ENCODE assay signal across 1 fruit fly cellular context in genomic region chr2L:13056022-13056421, dm6.
TF ChIP-seq lines count a peak whose summit lies in the region.

No protein-coding gene starts in this region.

TF ChIP-seq in whole organism, embryonic, 481 proteins besides CTCF, POLR2A, EP300 and RAD21 (continued from another document):
- TF ChIP-seq pan (optimal IDR thresholded peaks at IDR 0.05; lab: Kevin White, UChicago) (no peak), pan (GFP tag; optimal IDR thresholded peaks at IDR 0.05 in 1 of 2, IDR thresholded peaks at IDR 0.05 in 1 of 2) (no peak), Dfd (GFP tag; optimal IDR thresholded peaks at IDR 0.05; lab: Kevin White, UChicago) (no peak), CG31441 (GFP tag; IDR thresholded peaks at IDR 0.05; lab: Robert Waterston, UW) (peak; percentile 34; the same call in 1 of the 2 replicates), CG10979 (tag; optimal IDR thresholded peaks at IDR 0.05; lab: Kevin White, UChicago) (no peak), Gug (GFP tag; IDR thresholded peaks at IDR 0.05; lab: Robert Waterston, UW) (no peak), Asciz (GFP tag; optimal IDR thresholded peaks at IDR 0.05; lab: Kevin White, UChicago) (peak; percentile 17), CG17328 (GFP tag; IDR thresholded peaks at IDR 0.05; lab: Robert Waterston, UW) (no peak), Xrp1 (GFP tag; IDR thresholded peaks at IDR 0.05; lab: Robert Waterston, UW) (peak; percentile 33; the same call in 1 of the 2 replicates), nmo (GFP tag; optimal IDR thresholded peaks at IDR 0.05; lab: Kevin White, UChicago) (peak; percentile 9), z (GFP tag; IDR thresholded peaks at IDR 0.05; lab: Robert Waterston, UW) (no peak), Dp (GFP tag; optimal IDR thresholded peaks at IDR 0.05; lab: Kevin White, UChicago) (no peak), CG5245 (GFP tag; optimal IDR thresholded peaks at IDR 0.05; lab: Kevin White, UChicago) (no peak), CG32767 (GFP tag; IDR thresholded peaks at IDR 0.05; lab: Robert Waterston, UW) (no peak), CG7928 (GFP tag; optimal IDR thresholded peaks at IDR 0.05; lab: Kevin White, UChicago) (no peak), CG13424 (tag; optimal IDR thresholded peaks at IDR 0.05; lab: Kevin White, UChicago) (peak; percentile 1), BtbVII (GFP tag; optimal IDR thresholded peaks at IDR 0.05; lab: Kevin White, UChicago) (no peak), crol (GFP tag; IDR thresholded peaks at IDR 0.05; lab: Robert Waterston, UW) (no peak), cad (GFP tag; optimal IDR thresholded peaks at IDR 0.05; lab: Kevin White, UChicago) (no peak), dpn (GFP tag; optimal IDR thresholded peaks at IDR 0.05; lab: Kevin White, UChicago) (peak; percentile 11 to 22), CkIIα-i1 (GFP tag; IDR thresholded peaks at IDR 0.05; lab: Robert Waterston, UW) (no peak), CG8281 (tag; optimal IDR thresholded peaks at IDR 0.05; lab: Kevin White, UChicago) (no peak), CG17612 (GFP tag; IDR thresholded peaks at IDR 0.05; lab: Robert Waterston, UW) (no peak), Spps (tag; optimal IDR thresholded peaks at IDR 0.05; lab: Kevin White, UChicago) (no peak), CG18011 (GFP tag; optimal IDR thresholded peaks at IDR 0.05; lab: Kevin White, UChicago) (no peak), CG17568 (GFP tag; optimal IDR thresholded peaks at IDR 0.05; lab: Kevin White, UChicago) (no peak), CG34376 (GFP tag; optimal IDR thresholded peaks at IDR 0.05; lab: Kevin White, UChicago) (no peak), salm (tag; optimal IDR thresholded peaks at IDR 0.05; lab: Kevin White, UChicago) (no peak), CG6689 (GFP tag; IDR thresholded peaks at IDR 0.05; lab: Robert Waterston, UW) (no peak), CG14441 (GFP tag; IDR thresholded peaks at IDR 0.05; lab: Robert Waterston, UW) (no peak), Elba2 (GFP tag; optimal IDR thresholded peaks at IDR 0.05; lab: Kevin White, UChicago) (no peak), zen2 (GFP tag; IDR thresholded peaks at IDR 0.05; lab: Robert Waterston, UW; ENCODE audit: partially characterized antibody) (no peak), E2f2 (GFP tag; IDR thresholded peaks at IDR 0.05; lab: Robert Waterston, UW) (no peak), CG17186 (GFP tag; optimal IDR thresholded peaks at IDR 0.05; lab: Kevin White, UChicago) (no peak), ham (GFP tag; IDR thresholded peaks at IDR 0.05; lab: Robert Waterston, UW) (no peak), Mrtf (GFP tag; IDR thresholded peaks at IDR 0.05; lab: Robert Waterston, UW) (no peak), CG2120 (GFP tag; optimal IDR thresholded peaks at IDR 0.05; lab: Kevin White, UChicago) (no peak), aop (GFP tag; IDR thresholded peaks at IDR 0.05; lab: Robert Waterston, UW) (no peak), org-1 (GFP tag; optimal IDR thresholded peaks at IDR 0.05; lab: Kevin White, UChicago) (no peak), Hsf (GFP tag; optimal IDR thresholded peaks at IDR 0.05; lab: Kevin White, UChicago) (peak; percentile 41), jing (GFP tag; optimal IDR thresholded peaks at IDR 0.05; lab: Kevin White, UChicago) (no peak), cas (GFP tag; IDR thresholded peaks at IDR 0.05; lab: Robert Waterston, UW) (no peak), CG4360 (GFP tag; IDR thresholded peaks at IDR 0.05; lab: Robert Waterston, UW) (no peak), Lhr (GFP tag; optimal IDR thresholded peaks at IDR 0.05; lab: Kevin White, UChicago) (no peak), CG33213 (GFP tag; optimal IDR thresholded peaks at IDR 0.05; lab: Kevin White, UChicago) (no peak), Hand (GFP tag; optimal IDR thresholded peaks at IDR 0.05; lab: Kevin White, UChicago) (no peak), p53 (GFP tag; optimal IDR thresholded peaks at IDR 0.05; lab: Kevin White, UChicago) (no peak), MTF-1 (GFP tag; optimal IDR thresholded peaks at IDR 0.05; lab: Kevin White, UChicago; ENCODE audit: borderline replicate concordance) (no peak), rib (GFP tag; IDR thresholded peaks at IDR 0.05; lab: Robert Waterston, UW) (no peak), ATbp (GFP tag; optimal IDR thresholded peaks at IDR 0.05; lab: Kevin White, UChicago) (no peak), dan (GFP tag; IDR thresholded peaks at IDR 0.05; lab: Robert Waterston, UW) (no peak), CG13894 (tag; optimal IDR thresholded peaks at IDR 0.05; lab: Kevin White, UChicago) (no peak), Trl (optimal IDR thresholded peaks at IDR 0.05; lab: Kevin White, UChicago) (no peak), Trl (GFP tag; optimal IDR thresholded peaks at IDR 0.05; lab: Kevin White, UChicago) (no peak), CG6175 (GFP tag; IDR thresholded peaks at IDR 0.05; lab: Robert Waterston, UW) (no peak), CG10209 (GFP tag; optimal IDR thresholded peaks at IDR 0.05; lab: Kevin White, UChicago) (no peak), CG14965 (GFP tag; optimal IDR thresholded peaks at IDR 0.05; lab: Kevin White, UChicago; ENCODE audit: borderline replicate concordance) (no peak), caup (GFP tag; optimal IDR thresholded peaks at IDR 0.05; lab: Kevin White, UChicago; ENCODE audit: severe bottlenecking) (no peak), CG8089 (GFP tag; optimal IDR thresholded peaks at IDR 0.05; lab: Kevin White, UChicago) (no peak), Hmx (GFP tag; optimal IDR thresholded peaks at IDR 0.05; lab: Kevin White, UChicago) (no peak), H15 (GFP tag; IDR thresholded peaks at IDR 0.05; lab: Robert Waterston, UW) (0 out of 3 replicates have a peak, but pooled peaks have one; percentile 30), CG10565 (GFP tag; optimal IDR thresholded peaks at IDR 0.05; lab: Kevin White, UChicago) (no peak), Gsc (GFP tag; IDR thresholded peaks at IDR 0.05; lab: Robert Waterston, UW) (no peak), MESR4 (GFP tag; optimal IDR thresholded peaks at IDR 0.05; lab: Kevin White, UChicago) (no peak), lab (GFP tag; optimal IDR thresholded peaks at IDR 0.05; lab: Kevin White, UChicago) (peak; percentile 4), gsb-n (tag; optimal IDR thresholded peaks at IDR 0.05; lab: Kevin White, UChicago) (no peak), D19A (tag; optimal IDR thresholded peaks at IDR 0.05; lab: Kevin White, UChicago) (no peak), CG5953 (GFP tag; IDR thresholded peaks at IDR 0.05; lab: Robert Waterston, UW) (no peak), CG18476 (GFP tag; optimal IDR thresholded peaks at IDR 0.05; lab: Kevin White, UChicago) (no peak), gem (tag; optimal IDR thresholded peaks at IDR 0.05; lab: Kevin White, UChicago) (peak; percentile 57), pnt (GFP tag; optimal IDR thresholded peaks at IDR 0.05; lab: Kevin White, UChicago) (peak; percentile 4), CG7963 (GFP tag; IDR thresholded peaks at IDR 0.05; lab: Robert Waterston, UW; ENCODE audit: partially characterized antibody) (no peak), ftz-f1 (GFP tag; optimal IDR thresholded peaks at IDR 0.05; lab: Kevin White, UChicago) (no peak), pzg (GFP tag; optimal IDR thresholded peaks at IDR 0.05; lab: Kevin White, UChicago) (no peak), psq (GFP tag; optimal IDR thresholded peaks at IDR 0.05; lab: Kevin White, UChicago) (no peak), HLH54F (GFP tag; optimal IDR thresholded peaks at IDR 0.05; lab: Kevin White, UChicago) (no peak), Hmr (GFP tag; optimal IDR thresholded peaks at IDR 0.05; lab: Kevin White, UChicago) (no peak), ase (GFP tag; IDR thresholded peaks at IDR 0.05; lab: Robert Waterston, UW) (0 out of 3 replicates have a peak, but pooled peaks have one; percentile 9), CG4424 (GFP tag; optimal IDR thresholded peaks at IDR 0.05; lab: Kevin White, UChicago) (peak; percentile 19), CG7357 (GFP tag; IDR thresholded peaks at IDR 0.05; lab: Robert Waterston, UW) (no peak), CG12769 (tag; optimal IDR thresholded peaks at IDR 0.05; lab: Kevin White, UChicago) (no peak), nau (GFP tag; optimal IDR thresholded peaks at IDR 0.05; lab: Kevin White, UChicago) (no peak), Six4 (GFP tag; optimal IDR thresholded peaks at IDR 0.05; lab: Kevin White, UChicago) (no peak), Fer2 (tag; optimal IDR thresholded peaks at IDR 0.05; lab: Kevin White, UChicago) (no peak), kah (GFP tag; optimal IDR thresholded peaks at IDR 0.05; lab: Kevin White, UChicago) (no peak), CHES-1-like (GFP tag; optimal IDR thresholded peaks at IDR 0.05; lab: Kevin White, UChicago) (no peak), CG16779 (GFP tag; IDR thresholded peaks at IDR 0.05; lab: Robert Waterston, UW) (no peak), Dek (tag; optimal IDR thresholded peaks at IDR 0.05; lab: Kevin White, UChicago) (no peak), dmrt99B (tag; optimal IDR thresholded peaks at IDR 0.05; lab: Kevin White, UChicago) (peak; percentile 46), CG15514 (GFP tag; optimal IDR thresholded peaks at IDR 0.05; lab: Kevin White, UChicago) (no peak), tin (GFP tag; optimal IDR thresholded peaks at IDR 0.05; lab: Kevin White, UChicago) (no peak), Ravus (GFP tag; IDR thresholded peaks at IDR 0.05; lab: Robert Waterston, UW) (no peak), toy (GFP tag; IDR thresholded peaks at IDR 0.05; lab: Robert Waterston, UW) (no peak), stc (GFP tag; IDR thresholded peaks at IDR 0.05; lab: Robert Waterston, UW) (no peak), CG17912 (GFP tag; optimal IDR thresholded peaks at IDR 0.05; lab: Kevin White, UChicago) (no peak), hbn (GFP tag; IDR thresholded peaks at IDR 0.05; lab: Robert Waterston, UW; ENCODE audit: partially characterized antibody) (no peak), row (GFP tag; IDR thresholded peaks at IDR 0.05; lab: Robert Waterston, UW) (peak; percentile 37; the same call in 2 of the 3 replicates), CG3163 (GFP tag; optimal IDR thresholded peaks at IDR 0.05; lab: Kevin White, UChicago) (no peak), ro (GFP tag; IDR thresholded peaks at IDR 0.05; lab: Robert Waterston, UW) (no peak), CG12299 (tag; optimal IDR thresholded peaks at IDR 0.05; lab: Kevin White, UChicago) (no peak), TFAM (GFP tag; optimal IDR thresholded peaks at IDR 0.05; lab: Kevin White, UChicago) (no peak), pho (GFP tag; optimal IDR thresholded peaks at IDR 0.05; lab: Kevin White, UChicago) (no peak), CG8388 (GFP tag; optimal IDR thresholded peaks at IDR 0.05; lab: Kevin White, UChicago) (peak; percentile 38), gfzf (GFP tag; optimal IDR thresholded peaks at IDR 0.05; lab: Kevin White, UChicago) (no peak), otp (GFP tag; IDR thresholded peaks at IDR 0.05; lab: Robert Waterston, UW) (no peak), CG3847 (GFP tag; IDR thresholded peaks at IDR 0.05; lab: Robert Waterston, UW) (no peak), CG7786 (GFP tag; optimal IDR thresholded peaks at IDR 0.05; lab: Kevin White, UChicago) (no peak), CG1602 (GFP tag; optimal IDR thresholded peaks at IDR 0.05; lab: Kevin White, UChicago) (no peak), exex (tag; optimal IDR thresholded peaks at IDR 0.05; lab: Kevin White, UChicago) (no peak), sisA (GFP tag; IDR thresholded peaks at IDR 0.05; lab: Robert Waterston, UW) (peak; percentile 19; the same call in 1 of the 2 replicates), CG13287 (GFP tag; IDR thresholded peaks at IDR 0.05; lab: Robert Waterston, UW; ENCODE audit: partially characterized antibody) (no peak), Deaf1 (tag; optimal IDR thresholded peaks at IDR 0.05; lab: Kevin White, UChicago) (no peak), crp (GFP tag; optimal IDR thresholded peaks at IDR 0.05; lab: Kevin White, UChicago) (no peak), CG1024 (GFP tag; IDR thresholded peaks at IDR 0.05; lab: Robert Waterston, UW) (no peak), Adf1 (GFP tag; IDR thresholded peaks at IDR 0.05; lab: Robert Waterston, UW) (no peak), CG6654 (GFP tag; optimal IDR thresholded peaks at IDR 0.05; lab: Kevin White, UChicago) (no peak), CG17802 (tag; optimal IDR thresholded peaks at IDR 0.05; lab: Kevin White, UChicago) (no peak)
